Worm (Caenorhabditis elegans) whole organism, L4 larva: Measurements from ENCODE around the gene C53D6.8.

ENCODE experiments used
- aly-2 ChIP-seq: sonication (generic microtip); optimal IDR thresholded peaks from 2 replicates; lab custom pipeline; 2018; ENCODE audit warnings: missing biosample characterization, missing genetic modification characterization
- ama-1 ChIP-seq: fragments of 150-350 bp; optimal IDR thresholded peaks from 2 replicates; lab custom pipeline; 2014; ENCODE audit warnings: inconsistent platforms, mixed read lengths
- ceh-28 ChIP-seq: fragments of 150-350 bp; optimal IDR thresholded peaks from 2 replicates; lab custom pipeline; 2014; ENCODE audit warnings: missing biosample characterization, missing genetic modification reagents, missing genetic modification characterization
- daf-12 ChIP-seq: fragments of 150-350 bp; optimal IDR thresholded peaks from 2 replicates; lab custom pipeline; 2014; ENCODE audit warnings: missing biosample characterization, missing genetic modification reagents, missing genetic modification characterization
- dve-1 ChIP-seq: sonication (generic microtip); optimal IDR thresholded peaks from 2 replicates; lab custom pipeline; 2017; ENCODE audit warnings: antibody characterized with exemption, mild to moderate bottlenecking, missing genetic modification characterization, missing compliant biosample characterization; ENCODE audit not compliant: insufficient read depth
- mep-1 ChIP-seq: fragments of 150-350 bp; sonication (generic microtip); optimal IDR thresholded peaks from 3 replicates; lab custom pipeline; 2014; ENCODE audit warnings: missing biosample characterization, missing genetic modification characterization
- mes-2 ChIP-seq: sonication (generic microtip); optimal IDR thresholded peaks from 2 replicates; lab custom pipeline; 2016; ENCODE audit warnings: missing genotype, mild to moderate bottlenecking, missing genetic modification characterization, missing compliant biosample characterization; ENCODE audit not compliant: poor library complexity, severe bottlenecking
- nhr-28 ChIP-seq: fragments of 150-350 bp; optimal IDR thresholded peaks from 2 replicates; lab custom pipeline; 2014; ENCODE audit warnings: missing biosample characterization, missing genetic modification characterization
- nhr-48 ChIP-seq: sonication (generic microtip); optimal IDR thresholded peaks from 2 replicates; lab custom pipeline; 2016; ENCODE audit warnings: mild to moderate bottlenecking, missing genetic modification characterization, missing compliant biosample characterization
- nhr-77 ChIP-seq: fragments of 150-350 bp; optimal IDR thresholded peaks from 2 replicates; lab custom pipeline; 2014; ENCODE audit warnings: missing biosample characterization, missing genetic modification characterization
- skn-1 ChIP-seq: fragments of 150-350 bp; optimal IDR thresholded peaks from 2 replicates; lab custom pipeline; 2014; ENCODE audit warnings: missing biosample characterization, missing genetic modification characterization
- unc-39 ChIP-seq: sonication (generic microtip); optimal IDR thresholded peaks from 2 replicates; lab custom pipeline; 2017; ENCODE audit warnings: missing biosample characterization, missing genetic modification characterization
- unc-62 ChIP-seq, 3 experiments: fragments of 150-350 bp in 1 of 3; sonication (generic microtip); optimal IDR thresholded peaks in 2 of 3; peaks in 1 of 3; 1 replicate in 1 of 3; 2 replicates in 2 of 3; lab custom pipeline; 2014 to 2017; ENCODE audit warnings: missing biosample characterization in 3 of 3, missing genetic modification characterization in 3 of 3, missing genetic modification reagents in 3 of 3, missing genotype in 1 of 3
- ztf-11 ChIP-seq: fragments of 150-350 bp; optimal IDR thresholded peaks from 2 replicates; lab custom pipeline; 2014; ENCODE audit warnings: missing biosample characterization, missing genetic modification characterization

DNA sequence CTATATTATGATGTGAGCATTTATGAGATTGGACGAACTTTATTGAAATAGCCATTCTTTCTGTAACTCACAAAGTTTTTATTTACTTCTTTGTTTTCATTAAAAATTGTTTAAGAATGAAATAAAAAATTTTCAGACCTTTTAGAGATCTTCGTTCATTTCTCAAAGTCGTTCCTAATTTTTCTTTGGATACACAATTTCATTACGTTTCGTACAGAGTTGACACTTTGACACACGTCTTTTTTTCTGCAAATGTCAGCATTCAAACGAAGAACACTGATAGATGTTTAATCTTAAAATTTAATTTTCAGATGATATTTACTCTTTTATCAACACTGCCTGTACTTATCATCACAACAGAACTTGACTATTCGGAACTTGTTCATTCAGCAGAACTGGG is 13.9 kb upstream of the C53D6.8 start, which contains the start of gene acc-2:
- TF ChIP-seq nhr-28 (tag; lab: Kevin White, UChicago) = no peak
- TF ChIP-seq daf-12 (tag; lab: Kevin White, UChicago) = no peak
- TF ChIP-seq aly-2 (tag; lab: Kevin White, UChicago) = no peak
- TF ChIP-seq unc-62 (GFP tag; optimal IDR thresholded peaks at IDR 0.05 in 1 of 2; lab: Kevin White, UChicago) = no peak
- TF ChIP-seq unc-62 (tag; optimal IDR thresholded peaks at IDR 0.05; lab: Kevin White, UChicago) = no peak
- no peak for TF ChIP-seq ceh-28 (tag; lab: Kevin White, UChicago)
- TF ChIP-seq mes-2 (tag; lab: Kevin White, UChicago) = no peak
- TF ChIP-seq skn-1 (tag; lab: Kevin White, UChicago) = no peak
- TF ChIP-seq dve-1 (tag; lab: Kevin White, UChicago) = no peak
- no peak for TF ChIP-seq nhr-77 (tag; lab: Kevin White, UChicago)
- no peak for TF ChIP-seq ztf-11 (tag; lab: Kevin White, UChicago)
- TF ChIP-seq mep-1 (tag; lab: Kevin White, UChicago) = no peak
- TF ChIP-seq ama-1 (lab: Kevin White, UChicago) = no peak
- TF ChIP-seq nhr-48 (tag; lab: Kevin White, UChicago) = no peak
- no peak for TF ChIP-seq unc-39 (tag; lab: Kevin White, UChicago)
